Fruit fly (Drosophila melanogaster) whole organism, adult: ENCODE data around the gene Naa30A.

Experiments used
- CG1620 ChIP-seq: fragments of 200-800 bp; sonication (Bioruptor generic); optimal IDR thresholded peaks from 2 replicates; lab custom pipeline; 2016; ENCODE audit warnings: missing biosample characterization, missing genetic modification characterization
- CG7101 ChIP-seq: fragments of 200-800 bp; sonication (Bioruptor generic); optimal IDR thresholded peaks from 2 replicates; lab custom pipeline; 2018; ENCODE audit warnings: missing biosample characterization, mild to moderate bottlenecking, missing genetic modification characterization, moderate library complexity
- Mnt ChIP-seq: fragments of 200-800 bp; sonication (Bioruptor generic); optimal IDR thresholded peaks from 2 replicates; lab custom pipeline; 2016; ENCODE audit warnings: missing biosample characterization, mild to moderate bottlenecking, missing genetic modification characterization
- tj ChIP-seq: fragments of 200-800 bp; sonication (Bioruptor generic); optimal IDR thresholded peaks from 3 replicates; lab custom pipeline; 2017; ENCODE audit warnings: missing biosample characterization, mild to moderate bottlenecking, missing genetic modification characterization, moderate library complexity

DNA sequence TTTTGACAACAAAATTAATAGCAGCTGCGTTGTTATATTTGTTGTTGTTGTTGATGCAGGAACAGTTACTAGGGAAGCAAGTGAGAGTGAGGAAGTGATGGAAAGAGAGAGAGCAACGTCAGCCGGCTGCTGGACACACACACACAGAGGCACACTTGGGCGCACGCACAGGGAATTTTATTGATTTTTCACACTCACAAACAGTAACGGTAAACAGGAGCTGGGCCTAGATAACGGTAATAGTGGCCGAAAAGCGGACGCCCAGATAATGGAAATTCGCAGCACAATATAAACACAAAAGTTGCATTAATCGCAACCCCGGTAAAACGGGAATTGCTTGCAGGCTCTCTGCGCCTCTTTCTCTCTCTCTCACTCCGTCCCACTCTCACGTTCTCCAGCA lies 20.2 kb upstream of the Naa30A start:
- TF ChIP-seq CG1620 (no peak), CG7101 (no peak), Mnt (GFP tag; lab: Kevin White, UChicago) (no peak), tj (GFP tag; lab: Kevin White, UChicago) (no peak)
